Worm (Caenorhabditis elegans): ENCODE results near the gene R10H10.7.

- TF ChIP-seq lsy-2 (tag; optimal IDR thresholded peaks at IDR 0.05) (no peak), snpc-4 (tag; optimal IDR thresholded peaks at IDR 0.05) (no peak), nhr-237 (tag; optimal IDR thresholded peaks at IDR 0.05) (no peak), ham-2 (GFP tag; optimal IDR thresholded peaks at IDR 0.05) (no peak), nhr-2 (tag; optimal IDR thresholded peaks at IDR 0.05) (no peak), lin-13 (tag; optimal IDR thresholded peaks at IDR 0.05) (no peak)
These were observed 29.2 kb upstream of the R10H10.7 start for ce11 chrIV:10442904-10443303.
